Fruit fly (Drosophila melanogaster) whole organism: Measurements from ENCODE around the gene gammaTub37C.

ENCODE experiments used
- CG8478 ChIP-seq: fragments of >200 bp; optimal IDR thresholded peaks from 2 replicates; lab custom pipeline; 2018; ENCODE audit warnings: inconsistent platforms
- Dll ChIP-seq: fragments of >200 bp; optimal IDR thresholded peaks from 2 replicates; lab custom pipeline; 2017
- EcR ChIP-seq, 2 experiments: fragments of >200 bp; optimal IDR thresholded peaks; 2 replicates each; lab custom pipeline; 2017; ENCODE audit warnings: missing biosample characterization in 2 of 2, missing genetic modification characterization in 2 of 2, missing genetic modification reagents in 2 of 2
- pan ChIP-seq: fragments of >200 bp; optimal IDR thresholded peaks from 2 replicates; lab custom pipeline; 2017
- psq ChIP-seq: fragments of >200 bp; optimal IDR thresholded peaks from 2 replicates; lab custom pipeline; 2017
- usp ChIP-seq: fragments of >200 bp; optimal IDR thresholded peaks from 2 replicates; lab custom pipeline; 2017; ENCODE audit warnings: missing biosample characterization, missing genetic modification characterization, mixed read lengths

gammaTub37C gene

dm6 chr2L:19181153-19181892 lies 4.2 kb downstream of the gammaTub37C start, which contains the start of gene CG17568:
CG17568 (minus strand) TSS chr2L:19181702.
- TF ChIP-seq EcR (GFP tag; optimal IDR thresholded peaks at IDR 0.05; lab: Kevin White, UChicago) (no peak), pan (no peak), psq (lab: Kevin White, UChicago) (no peak), usp (GFP tag; lab: Kevin White, UChicago) (no peak), CG8478 (no peak), Dll (lab: Kevin White, UChicago) (no peak)

- TF ChIP-seq psq (lab: Kevin White, UChicago) (no peak), usp (GFP tag; lab: Kevin White, UChicago) (no peak), EcR (GFP tag; optimal IDR thresholded peaks at IDR 0.05; lab: Kevin White, UChicago) (no peak), pan (no peak), CG8478 (no peak), Dll (lab: Kevin White, UChicago) (no peak)
Observed at dm6 chr2L:19168095-19168697, 17.3 kb downstream of the gammaTub37C start.

dm6 chr2L:19167135-19167681 lies 18.3 kb downstream of the gammaTub37C start:
- TF ChIP-seq CG8478 (no peak), usp (GFP tag; lab: Kevin White, UChicago) (no peak), pan (no peak), psq (lab: Kevin White, UChicago) (no peak), EcR (GFP tag; optimal IDR thresholded peaks at IDR 0.05; lab: Kevin White, UChicago) (no peak), Dll (lab: Kevin White, UChicago) (no peak)

- no peak for TF ChIP-seq Dll (lab: Kevin White, UChicago)
- no peak for TF ChIP-seq psq (lab: Kevin White, UChicago)
- no peak for TF ChIP-seq EcR (GFP tag; optimal IDR thresholded peaks at IDR 0.05; lab: Kevin White, UChicago)
- TF ChIP-seq pan, result no peak
- no peak for TF ChIP-seq CG8478
- TF ChIP-seq usp (GFP tag; lab: Kevin White, UChicago), result no peak
Observed at dm6 chr2L:19165998-19166397, 19.5 kb downstream of the gammaTub37C start.

- TF ChIP-seq Dll (lab: Kevin White, UChicago) (no peak), EcR (GFP tag; optimal IDR thresholded peaks at IDR 0.05; lab: Kevin White, UChicago) (no peak), usp (GFP tag; lab: Kevin White, UChicago) (no peak), psq (lab: Kevin White, UChicago) (no peak), pan (no peak), CG8478 (no peak)
Observed at dm6 chr2L:19164933-19165813, 20.4 kb downstream of the gammaTub37C start.

dm6 chr2L:19163975-19164371 lies 21.6 kb downstream of the gammaTub37C start:
- TF ChIP-seq Dll (lab: Kevin White, UChicago) (no peak), pan (no peak), usp (GFP tag; lab: Kevin White, UChicago) (no peak), CG8478 (no peak), psq (lab: Kevin White, UChicago) (no peak)

- TF ChIP-seq EcR (GFP tag; optimal IDR thresholded peaks at IDR 0.05; lab: Kevin White, UChicago) (peak in 1 of 2 experiments; percentile 70), Dll (lab: Kevin White, UChicago) (no peak), pan (no peak)
Observed at dm6 chr2L:19163143-19163974, 22.2 kb downstream of the gammaTub37C start.

dm6 chr2L:19162330-19163100 lies 23.0 kb downstream of the gammaTub37C start:
- TF ChIP-seq EcR (GFP tag; optimal IDR thresholded peaks at IDR 0.05; lab: Kevin White, UChicago), result no peak
- TF ChIP-seq psq (lab: Kevin White, UChicago), result no peak
- no peak for TF ChIP-seq pan
- no peak for TF ChIP-seq CG8478
- TF ChIP-seq Dll (lab: Kevin White, UChicago), result no peak
- no peak for TF ChIP-seq usp (GFP tag; lab: Kevin White, UChicago)

- peak in 1 of 2 experiments; percentile 94 for TF ChIP-seq EcR (GFP tag; optimal IDR thresholded peaks at IDR 0.05; lab: Kevin White, UChicago)
- TF ChIP-seq pan, result no peak
- TF ChIP-seq Dll (lab: Kevin White, UChicago), result peak; percentile 82
Observed at dm6 chr2L:19161307-19161999, 24.1 kb downstream of the gammaTub37C start.
